Worm (Caenorhabditis elegans) whole organism, L4/young adult: ENCODE data around the gene H12I13.6.
A peak's percentile ranks its signal among the peaks of the same experiment; 100 is the strongest.

ENCODE experiments used
- W03F9.2 ChIP-seq: fragments of 150-350 bp; optimal IDR thresholded peaks from 2 replicates; lab custom pipeline; 2014; ENCODE audit warnings: missing biosample characterization, missing genetic modification characterization
- dao-5 ChIP-seq: sonication (generic microtip); optimal IDR thresholded peaks from 2 replicates; lab custom pipeline; 2016; ENCODE audit warnings: missing genotype, missing genetic modification characterization, moderate library complexity, missing compliant biosample characterization
- him-1 ChIP-seq: sonication (generic microtip); optimal IDR thresholded peaks from 2 replicates; lab custom pipeline; 2016; ENCODE audit warnings: missing genotype, missing genetic modification reagents, missing genetic modification characterization, missing compliant biosample characterization

H12I13.6 gene

ce11 chrII:6077604-6078003 is at the start of gene H12I13.6:
H12I13.6 (plus strand) TSS chrII:6077904.
- no peak for TF ChIP-seq dao-5 (tag; lab: Kevin White, UChicago)
- no peak for TF ChIP-seq him-1 (tag; lab: Kevin White, UChicago)
- TF ChIP-seq W03F9.2, result no peak

ce11 chrII:6028594-6029141 is 49.0 kb upstream of the H12I13.6 start:
- no peak for TF ChIP-seq dao-5 (tag; lab: Kevin White, UChicago)
- no peak for TF ChIP-seq W03F9.2

- TF ChIP-seq dao-5 (tag; lab: Kevin White, UChicago) (no peak), W03F9.2 (no peak), him-1 (tag; lab: Kevin White, UChicago) (no peak)
These were observed 46.6 kb upstream of the H12I13.6 start, which contains the start of gene frpr-16 for ce11 chrII:6031106-6031505. frpr-16 (minus strand) TSS chrII:6031206.

- no peak for TF ChIP-seq dao-5 (tag; lab: Kevin White, UChicago)
- no peak for TF ChIP-seq W03F9.2
- no peak for TF ChIP-seq him-1 (tag; lab: Kevin White, UChicago)
These were observed 34.5 kb upstream of the H12I13.6 start, which contains the start of gene R12C12.10 for ce11 chrII:6043166-6043565. R12C12.10 (minus strand) TSS chrII:6043266.

ce11 chrII:6045048-6045447 is 32.7 kb upstream of the H12I13.6 start, which contains the start of gene R12C12.5:
R12C12.5 (minus strand) TSS chrII:6045148.
- TF ChIP-seq dao-5 (tag; lab: Kevin White, UChicago) (no peak), W03F9.2 (no peak), him-1 (tag; lab: Kevin White, UChicago) (no peak)

ce11 chrII:6046023-6046631 is 31.6 kb upstream of the H12I13.6 start:
- no peak for TF ChIP-seq W03F9.2
- no peak for TF ChIP-seq dao-5 (tag; lab: Kevin White, UChicago)
- TF ChIP-seq him-1 (tag; lab: Kevin White, UChicago), result no peak

- peak; percentile 88 for TF ChIP-seq W03F9.2
- no peak for TF ChIP-seq dao-5 (tag; lab: Kevin White, UChicago)
- TF ChIP-seq him-1 (tag; lab: Kevin White, UChicago), result peak; percentile 36
These were observed 30.0 kb upstream of the H12I13.6 start, which contains the start of the genes R12C12.6 and ran-5 for ce11 chrII:6047639-6048159. R12C12.6 (minus strand) TSS chrII:6047867. ran-5 (plus strand) TSS chrII:6048109.

ce11 chrII:6049546-6049945 is 28.2 kb upstream of the H12I13.6 start:
- no peak for TF ChIP-seq him-1 (tag; lab: Kevin White, UChicago)

ce11 chrII:6050120-6050519 is 27.6 kb upstream of the H12I13.6 start, which contains the start of gene gldc-1:
gldc-1 (plus strand) TSS chrII:6050420.
- TF ChIP-seq W03F9.2 (no peak), him-1 (tag; lab: Kevin White, UChicago) (no peak), dao-5 (tag; lab: Kevin White, UChicago) (no peak)

ce11 chrII:6055927-6056326 is 21.8 kb upstream of the H12I13.6 start, which contains the start of gene R12C12.7:
R12C12.7 (minus strand) TSS chrII:6055985.
- TF ChIP-seq W03F9.2 (no peak), dao-5 (tag; lab: Kevin White, UChicago) (no peak), him-1 (tag; lab: Kevin White, UChicago) (no peak)

- peak; percentile 69 for TF ChIP-seq W03F9.2
- peak; percentile 40 for TF ChIP-seq him-1 (tag; lab: Kevin White, UChicago)
- TF ChIP-seq dao-5 (tag; lab: Kevin White, UChicago), result no peak
These were observed 16.2 kb upstream of the H12I13.6 start for ce11 chrII:6061495-6061894.

ce11 chrII:6067066-6067465 is 10.6 kb upstream of the H12I13.6 start, which contains the start of gene H12I13.1:
H12I13.1 (minus strand) TSS chrII:6067166.
- no peak for TF ChIP-seq him-1 (tag; lab: Kevin White, UChicago)
- no peak for TF ChIP-seq W03F9.2
- no peak for TF ChIP-seq dao-5 (tag; lab: Kevin White, UChicago)

ce11 chrII:6080743-6081142 is 3.0 kb downstream of the H12I13.6 start, which contains the start of gene fbf-1:
fbf-1 (minus strand) TSS chrII:6080843.
- TF ChIP-seq W03F9.2 (no peak), dao-5 (tag; lab: Kevin White, UChicago) (no peak), him-1 (tag; lab: Kevin White, UChicago) (no peak)

ce11 chrII:6082620-6083019 is 4.9 kb downstream of the H12I13.6 start, which contains the start of gene F21H12.3:
F21H12.3 (plus strand) TSS chrII:6082920.
- TF ChIP-seq W03F9.2 (no peak), dao-5 (tag; lab: Kevin White, UChicago) (no peak), him-1 (tag; lab: Kevin White, UChicago) (no peak)
